Worm (Caenorhabditis elegans) whole organism, L1 larva: ENCODE data around the gene C50F4.10.
A peak's percentile ranks its signal among the peaks of the same experiment; 100 is the strongest.

Source experiments
- C04F5.9 ChIP-seq: sonication (generic microtip); optimal IDR thresholded peaks from 2 replicates; lab custom pipeline; 2016; ENCODE audit warnings: missing genetic modification characterization, missing compliant biosample characterization
- C16A3.4 ChIP-seq: fragments of 150-350 bp; optimal IDR thresholded peaks from 2 replicates; lab custom pipeline; 2014; ENCODE audit warnings: missing biosample characterization, missing genetic modification characterization
- alr-1 ChIP-seq: fragments of 200-800 bp; sonication (Bioruptor generic); optimal IDR thresholded peaks from 2 replicates; lab custom pipeline; 2018; ENCODE audit warnings: borderline replicate concordance, mild to moderate bottlenecking, missing genetic modification characterization, missing compliant biosample characterization
- aly-2 ChIP-seq: fragments of 150-350 bp; optimal IDR thresholded peaks from 2 replicates; lab custom pipeline; 2014; ENCODE audit warnings: missing biosample characterization, missing genetic modification characterization
- blmp-1 ChIP-seq: fragments of 150-350 bp; optimal IDR thresholded peaks from 2 replicates; lab custom pipeline; 2014; ENCODE audit warnings: missing biosample characterization, missing genetic modification characterization
- ceh-90 ChIP-seq: sonication (generic microtip); optimal IDR thresholded peaks from 2 replicates; lab custom pipeline; 2016; ENCODE audit warnings: missing genetic modification characterization, missing compliant biosample characterization
- ces-1 ChIP-seq: fragments of 150-350 bp; optimal IDR thresholded peaks from 2 replicates; lab custom pipeline; 2014; ENCODE audit warnings: missing biosample characterization, missing genetic modification reagents, missing genetic modification characterization
- dsc-1 ChIP-seq: sonication (generic microtip); optimal IDR thresholded peaks from 2 replicates; lab custom pipeline; 2016; ENCODE audit warnings: mild to moderate bottlenecking, missing genetic modification characterization, missing compliant biosample characterization
- efl-1 ChIP-seq, 4 experiments: fragments of 150-350 bp; optimal IDR thresholded peaks in 3 of 4; peaks in 1 of 4; 1 replicate in 1 of 4; 2 replicates in 3 of 4; lab custom pipeline; 2014; ENCODE audit warnings: missing biosample characterization in 2 of 4, missing genetic modification characterization in 2 of 4, missing genetic modification reagents in 2 of 4
- egl-13 ChIP-seq: sonication (generic microtip); optimal IDR thresholded peaks from 2 replicates; lab custom pipeline; 2016; ENCODE audit warnings: missing genotype, missing genetic modification reagents, missing genetic modification characterization, missing compliant biosample characterization
- elt-2 ChIP-seq: sonication (generic microtip); optimal IDR thresholded peaks from 2 replicates; lab custom pipeline; 2016; ENCODE audit warnings: missing genetic modification characterization, mild to moderate bottlenecking, inconsistent platforms, missing compliant biosample characterization, missing genetic modification reagents
- elt-3 ChIP-seq, 6 experiments: fragments of 150-350 bp in 1 of 6; sonication (generic microtip); optimal IDR thresholded peaks; 2 replicates each; lab custom pipeline; 2017 to 2018; ENCODE audit warnings: missing biosample characterization in 6 of 6, missing genetic modification characterization in 6 of 6, inconsistent platforms in 1 of 6
- fkh-10 ChIP-seq: sonication (generic microtip); optimal IDR thresholded peaks from 2 replicates; lab custom pipeline; 2017; ENCODE audit warnings: missing biosample characterization, missing genetic modification reagents, missing genetic modification characterization
- fkh-4 ChIP-seq: sonication (generic microtip); optimal IDR thresholded peaks from 2 replicates; lab custom pipeline; 2016; ENCODE audit warnings: missing compliant biosample characterization, missing genetic modification characterization, borderline replicate concordance
- fos-1 ChIP-seq: fragments of 150-350 bp; optimal IDR thresholded peaks from 2 replicates; lab custom pipeline; 2014; ENCODE audit warnings: missing biosample characterization, missing genetic modification characterization
- hlh-17 ChIP-seq: fragments of 200-800 bp; sonication (Bioruptor generic); optimal IDR thresholded peaks from 2 replicates; lab custom pipeline; 2018; ENCODE audit warnings: missing genetic modification characterization, mild to moderate bottlenecking, missing compliant biosample characterization, moderate library complexity, borderline replicate concordance
- hlh-4 ChIP-seq: sonication (generic microtip); optimal IDR thresholded peaks from 2 replicates; lab custom pipeline; 2016; ENCODE audit warnings: mild to moderate bottlenecking, missing genetic modification characterization, missing compliant biosample characterization
- isw-1 ChIP-seq: fragments of 200-800 bp; sonication (Bioruptor generic); IDR thresholded peaks from 2 replicates; pipeline ENCODE4 v1.3.6; 2022; ENCODE audit warnings: missing genetic modification characterization, missing compliant biosample characterization
- lin-13 ChIP-seq: fragments of 150-350 bp; optimal IDR thresholded peaks from 2 replicates; lab custom pipeline; 2014; ENCODE audit warnings: missing biosample characterization, missing genetic modification reagents, missing genetic modification characterization
- lin-14 ChIP-seq: fragments of 200-800 bp; sonication (Bioruptor generic); optimal IDR thresholded peaks from 2 replicates; lab custom pipeline; 2018; ENCODE audit warnings: mild to moderate bottlenecking, missing genetic modification characterization, moderate library complexity, missing compliant biosample characterization
- lin-35 ChIP-seq, 2 experiments: fragments of 150-350 bp; optimal IDR thresholded peaks; 2 replicates each; lab custom pipeline; 2014; ENCODE audit warnings: missing biosample characterization in 2 of 2, missing genetic modification characterization in 2 of 2, missing genetic modification reagents in 2 of 2
- lin-39 ChIP-seq: fragments of 150-350 bp; optimal IDR thresholded peaks from 2 replicates; lab custom pipeline; 2014; ENCODE audit warnings: missing biosample characterization, missing genetic modification reagents, missing genetic modification characterization
- mdl-1 ChIP-seq, 2 experiments: fragments of 150-350 bp; optimal IDR thresholded peaks; 2 replicates each; lab custom pipeline; 2014 to 2017; ENCODE audit warnings: missing biosample characterization in 2 of 2, missing genetic modification characterization in 2 of 2, inconsistent platforms in 1 of 2
- mep-1 ChIP-seq: fragments of 150-350 bp; optimal IDR thresholded peaks from 2 replicates; lab custom pipeline; 2014; ENCODE audit warnings: missing biosample characterization, missing genetic modification characterization
- nhr-12 ChIP-seq: sonication (generic microtip); optimal IDR thresholded peaks from 2 replicates; lab custom pipeline; 2017; ENCODE audit warnings: missing biosample characterization, missing genetic modification characterization
- nhr-19 ChIP-seq: fragments of 200-800 bp; sonication (Bioruptor generic); conservative IDR thresholded peaks from 2 replicates; pipeline ENCODE4 v1.3.6; 2022; ENCODE audit warnings: missing genetic modification characterization, missing compliant biosample characterization
- nhr-20 ChIP-seq: sonication (generic microtip); optimal IDR thresholded peaks from 2 replicates; lab custom pipeline; 2016; ENCODE audit warnings: mild to moderate bottlenecking, missing genetic modification characterization, missing compliant biosample characterization
- nhr-47 ChIP-seq: sonication (generic microtip); optimal IDR thresholded peaks from 2 replicates; lab custom pipeline; 2016; ENCODE audit warnings: mild to moderate bottlenecking, missing genetic modification characterization, moderate library complexity, missing compliant biosample characterization
- nhr-71 ChIP-seq: sonication (generic microtip); optimal IDR thresholded peaks from 2 replicates; lab custom pipeline; 2016; ENCODE audit warnings: mild to moderate bottlenecking, missing genetic modification characterization, moderate library complexity, missing compliant biosample characterization
- nhr-76 ChIP-seq: sonication (generic microtip); optimal IDR thresholded peaks from 2 replicates; lab custom pipeline; 2017; ENCODE audit warnings: missing biosample characterization, missing genetic modification characterization
- nhr-85 ChIP-seq: sonication (generic microtip); peaks from one replicate; lab custom pipeline; 2016; ENCODE audit warnings: missing genetic modification characterization, inconsistent platforms, missing compliant biosample characterization
- nhr-90 ChIP-seq: sonication (generic microtip); optimal IDR thresholded peaks from 2 replicates; lab custom pipeline; 2016; ENCODE audit warnings: mild to moderate bottlenecking, missing genetic modification characterization, missing compliant biosample characterization; ENCODE audit not compliant: poor library complexity
- pax-3 ChIP-seq: fragments of 200-800 bp; sonication (Bioruptor generic); optimal IDR thresholded peaks from 2 replicates; lab custom pipeline; 2018; ENCODE audit warnings: mild to moderate bottlenecking, missing genetic modification characterization, moderate library complexity, missing compliant biosample characterization
- pqm-1 ChIP-seq: sonication (generic microtip); optimal IDR thresholded peaks from 3 replicates; lab custom pipeline; 2017; ENCODE audit warnings: missing biosample characterization, missing genetic modification characterization
- snpc-4 ChIP-seq: fragments of 150-350 bp; optimal IDR thresholded peaks from 2 replicates; lab custom pipeline; 2014; ENCODE audit warnings: missing biosample characterization, missing genetic modification characterization
- sptf-1 ChIP-seq: fragments of 150-350 bp; optimal IDR thresholded peaks from 2 replicates; lab custom pipeline; 2014; ENCODE audit warnings: missing biosample characterization, missing genetic modification characterization
- swsn-7 ChIP-seq: sonication (generic microtip); optimal IDR thresholded peaks from 2 replicates; lab custom pipeline; 2016; ENCODE audit warnings: missing genetic modification characterization, missing compliant biosample characterization
- tbx-2 ChIP-seq: sonication (generic microtip); optimal IDR thresholded peaks from 2 replicates; lab custom pipeline; 2016; ENCODE audit warnings: missing genetic modification characterization, missing compliant biosample characterization
- unc-130 ChIP-seq: fragments of 150-350 bp; optimal IDR thresholded peaks from 2 replicates; lab custom pipeline; 2017; ENCODE audit warnings: missing biosample characterization, missing genetic modification characterization, inconsistent platforms
- unc-62 ChIP-seq: fragments of 150-350 bp; optimal IDR thresholded peaks from 2 replicates; lab custom pipeline; 2014; ENCODE audit warnings: missing biosample characterization, missing genetic modification reagents, missing genetic modification characterization
- unc-86 ChIP-seq: sonication (generic microtip); optimal IDR thresholded peaks from 2 replicates; lab custom pipeline; 2016; ENCODE audit warnings: missing genetic modification characterization, missing compliant biosample characterization
- unc-98 ChIP-seq: fragments of 200-800 bp; sonication (Bioruptor generic); IDR thresholded peaks from 2 replicates; pipeline ENCODE4 v1.3.6; 2022; ENCODE audit warnings: missing genetic modification characterization, missing compliant biosample characterization
- vab-15 ChIP-seq: sonication (generic microtip); optimal IDR thresholded peaks from 2 replicates; lab custom pipeline; 2017; ENCODE audit warnings: missing genotype, mild to moderate bottlenecking, missing genetic modification characterization, missing compliant biosample characterization
- xbp-1 ChIP-seq: sonication (generic microtip); optimal IDR thresholded peaks from 2 replicates; lab custom pipeline; 2016; ENCODE audit warnings: missing genetic modification characterization, missing compliant biosample characterization
- ztf-11 ChIP-seq, 2 experiments: sonication (generic microtip); optimal IDR thresholded peaks; 2 replicates each; lab custom pipeline; 2016 to 2017; ENCODE audit warnings: missing genetic modification characterization in 2 of 2, missing biosample characterization in 1 of 2, missing compliant biosample characterization in 1 of 2
- ztf-4 ChIP-seq: fragments of 150-350 bp; optimal IDR thresholded peaks from 2 replicates; lab custom pipeline; 2014; ENCODE audit warnings: missing biosample characterization, missing genetic modification characterization

Gene C50F4.10

ce11 chrV:9507742-9508141 lies 23.6 kb downstream of the C50F4.10 start, which contains the start of gene acs-14:
acs-14 (plus strand) TSS chrV:9508132.
- TF ChIP-seq sptf-1 (tag; lab: Kevin White, UChicago) (no peak), efl-1 (optimal IDR thresholded peaks at IDR 0.05; lab: Kevin White, UChicago) (no peak), efl-1 (GFP tag; optimal IDR thresholded peaks at IDR 0.05 in 1 of 2; lab: Kevin White, UChicago) (peak in 1 of 2 experiments; percentile 51), pqm-1 (no peak), elt-2 (peak; percentile 12), elt-3 (tag; optimal IDR thresholded peaks at IDR 0.05; lab: Kevin White, UChicago) (peak in 1 of 6 experiments; percentile 4), lin-14 (GFP tag; lab: Kevin White, UChicago) (no peak), tbx-2 (no peak), mep-1 (no peak), egl-13 (no peak), unc-130 (tag; lab: Kevin White, UChicago) (no peak), C16A3.4 (tag; lab: Kevin White, UChicago) (no peak), nhr-19 (GFP tag; lab: Robert Waterston, UW) (no peak), alr-1 (tag; lab: Kevin White, UChicago) (no peak), C04F5.9 (no peak), isw-1 (GFP tag; lab: Robert Waterston, UW) (no peak), blmp-1 (tag; lab: Kevin White, UChicago) (no peak), fkh-4 (no peak), unc-86 (tag; lab: Kevin White, UChicago) (no peak), lin-35 (GFP tag; optimal IDR thresholded peaks at IDR 0.05; lab: Kevin White, UChicago) (peak in 1 of 2 experiments; percentile 12), hlh-4 (tag; lab: Kevin White, UChicago) (no peak), nhr-20 (tag; lab: Kevin White, UChicago) (peak; percentile 13)

ce11 chrV:9506931-9507330 lies 24.4 kb downstream of the C50F4.10 start:
- TF ChIP-seq fos-1 (tag; lab: Kevin White, UChicago) (no peak), nhr-12 (tag; lab: Kevin White, UChicago) (no peak), nhr-20 (tag; lab: Kevin White, UChicago) (peak; percentile 30), pqm-1 (no peak), fkh-10 (GFP tag; lab: Kevin White, UChicago) (no peak), dsc-1 (tag; lab: Kevin White, UChicago) (no peak), mdl-1 (tag; optimal IDR thresholded peaks at IDR 0.05; lab: Kevin White, UChicago) (peak in 1 of 2 experiments; percentile 11), nhr-19 (GFP tag; lab: Robert Waterston, UW) (no peak), lin-13 (GFP tag; lab: Kevin White, UChicago) (no peak), unc-98 (GFP tag; lab: Robert Waterston, UW) (no peak), unc-62 (no peak), xbp-1 (tag; lab: Kevin White, UChicago) (no peak), pax-3 (tag; lab: Kevin White, UChicago) (no peak), hlh-4 (tag; lab: Kevin White, UChicago) (no peak), swsn-7 (tag; lab: Kevin White, UChicago) (no peak), snpc-4 (tag; lab: Kevin White, UChicago) (no peak), nhr-90 (tag; lab: Kevin White, UChicago) (peak; percentile 2), elt-2 (peak; percentile 72), hlh-17 (no peak), lin-35 (GFP tag; optimal IDR thresholded peaks at IDR 0.05; lab: Kevin White, UChicago) (peak in 1 of 2 experiments; percentile 40), vab-15 (no peak), nhr-47 (tag; lab: Kevin White, UChicago) (no peak), ces-1 (GFP tag; lab: Kevin White, UChicago) (no peak)

ce11 chrV:9504474-9504960 lies 26.9 kb downstream of the C50F4.10 start, which contains the start of gene haao-1:
haao-1 (plus strand) TSS chrV:9504910.
- TF ChIP-seq unc-86 (tag; lab: Kevin White, UChicago) (no peak), blmp-1 (tag; lab: Kevin White, UChicago) (peak; percentile 69), nhr-85 (tag; lab: Kevin White, UChicago) (peak; percentile 77), snpc-4 (tag; lab: Kevin White, UChicago) (no peak), nhr-20 (tag; lab: Kevin White, UChicago) (peak; percentile 20), alr-1 (tag; lab: Kevin White, UChicago) (no peak), tbx-2 (peak; percentile 23), fkh-10 (GFP tag; lab: Kevin White, UChicago) (no peak), unc-62 (no peak), elt-3 (tag; optimal IDR thresholded peaks at IDR 0.05; lab: Kevin White, UChicago) (peak in 1 of 6 experiments; percentile 57), ztf-11 (tag; optimal IDR thresholded peaks at IDR 0.05; lab: Kevin White, UChicago) (no peak), ztf-4 (tag; lab: Kevin White, UChicago) (no peak), nhr-76 (no peak), hlh-17 (no peak), nhr-71 (tag; lab: Kevin White, UChicago) (peak; percentile 36), aly-2 (tag; lab: Kevin White, UChicago) (no peak), egl-13 (no peak), C16A3.4 (tag; lab: Kevin White, UChicago) (no peak), ceh-90 (no peak), mep-1 (peak; percentile 30), lin-13 (GFP tag; lab: Kevin White, UChicago) (no peak), pax-3 (tag; lab: Kevin White, UChicago) (no peak), lin-39 (tag; lab: Kevin White, UChicago) (no peak), lin-14 (GFP tag; lab: Kevin White, UChicago) (peak; percentile 57)
